Fruit fly (Drosophila melanogaster) S2 (cell line): Measurements from ENCODE around the gene lush.

Experiments used
- CG8478 ChIP-seq: fragments of >200 bp; optimal IDR thresholded peaks from 2 replicates; lab custom pipeline; 2018
- CTCF ChIP-seq, 2 experiments: fragments of >200 bp; optimal IDR thresholded peaks; 2 replicates each; lab custom pipeline; 2018

dm6 chr3L:19584369-19584915 lies 21.4 kb downstream of the lush start, which contains the start of gene Shal:
- no peak for TF ChIP-seq CG8478 (lab: Kevin White, UChicago)
- no peak for TF ChIP-seq CTCF (optimal IDR thresholded peaks at IDR 0.05; lab: Kevin White, UChicago)
